Fruit fly (Drosophila melanogaster) whole organism, adult: ENCODE data around the gene Hacd1.

Experiments
- CG11617 ChIP-seq: fragments of 200-800 bp; sonication (Bioruptor generic); optimal IDR thresholded peaks from 2 replicates; lab custom pipeline; 2017; ENCODE audit warnings: mild to moderate bottlenecking, missing biosample characterization, missing genetic modification reagents, missing genetic modification characterization
- CG12768 ChIP-seq: fragments of 200-800 bp; sonication (Bioruptor generic); optimal IDR thresholded peaks from 2 replicates; lab custom pipeline; 2017; ENCODE audit warnings: missing biosample characterization, missing genetic modification characterization, mild to moderate bottlenecking, moderate library complexity, missing genetic modification reagents
- CG14711 ChIP-seq: fragments of 200-800 bp; sonication (Bioruptor generic); optimal IDR thresholded peaks from 2 replicates; lab custom pipeline; 2018; ENCODE audit warnings: missing biosample characterization, mild to moderate bottlenecking, missing genetic modification characterization, moderate library complexity
- CG1620 ChIP-seq: fragments of 200-800 bp; sonication (Bioruptor generic); optimal IDR thresholded peaks from 2 replicates; lab custom pipeline; 2016; ENCODE audit warnings: missing biosample characterization, missing genetic modification characterization
- CG33017 ChIP-seq: fragments of 200-800 bp; sonication (Bioruptor generic); optimal IDR thresholded peaks from 2 replicates; lab custom pipeline; 2018; ENCODE audit warnings: missing biosample characterization, mild to moderate bottlenecking, missing genetic modification characterization, moderate library complexity
- CG5204 ChIP-seq: fragments of 200-800 bp; sonication (Bioruptor generic); optimal IDR thresholded peaks from 2 replicates; lab custom pipeline; 2016; ENCODE audit warnings: missing biosample characterization, missing genetic modification characterization
- CG7045 ChIP-seq: fragments of 200-800 bp; sonication (Bioruptor generic); optimal IDR thresholded peaks from 2 replicates; lab custom pipeline; 2017; ENCODE audit warnings: missing biosample characterization, mild to moderate bottlenecking, missing genetic modification characterization
- CG7101 ChIP-seq: fragments of 200-800 bp; sonication (Bioruptor generic); optimal IDR thresholded peaks from 2 replicates; lab custom pipeline; 2018; ENCODE audit warnings: missing biosample characterization, mild to moderate bottlenecking, missing genetic modification characterization, moderate library complexity
- Clk ChIP-seq: fragments of 200-800 bp; sonication (Bioruptor generic); optimal IDR thresholded peaks from 2 replicates; lab custom pipeline; 2017; ENCODE audit warnings: missing biosample characterization, missing genetic modification characterization
- Crg-1 ChIP-seq: fragments of 200-800 bp; sonication (Bioruptor generic); optimal IDR thresholded peaks from 2 replicates; lab custom pipeline; 2016; ENCODE audit warnings: missing biosample characterization, missing genetic modification characterization
- Hr96 ChIP-seq: fragments of 200-800 bp; sonication (Bioruptor generic); optimal IDR thresholded peaks from 2 replicates; lab custom pipeline; 2016; ENCODE audit warnings: missing biosample characterization, missing genetic modification characterization
- Mnt ChIP-seq: fragments of 200-800 bp; sonication (Bioruptor generic); optimal IDR thresholded peaks from 2 replicates; lab custom pipeline; 2016; ENCODE audit warnings: missing biosample characterization, mild to moderate bottlenecking, missing genetic modification characterization
- bab1 ChIP-seq: fragments of 200-800 bp; sonication (Bioruptor generic); optimal IDR thresholded peaks from 3 replicates; lab custom pipeline; 2019; ENCODE audit warnings: missing biosample characterization, mild to moderate bottlenecking, missing genetic modification characterization, moderate library complexity
- cic ChIP-seq: fragments of 200-800 bp; sonication (Bioruptor generic); optimal IDR thresholded peaks from 2 replicates; lab custom pipeline; 2017; ENCODE audit warnings: missing biosample characterization, mild to moderate bottlenecking, missing genetic modification characterization, moderate library complexity
- cnc ChIP-seq, 2 experiments: fragments of >200 bp; optimal IDR thresholded peaks; 2 replicates each; lab custom pipeline; 2017
- kay ChIP-seq: fragments of 200-800 bp; sonication (Bioruptor generic); peaks from one replicate; lab custom pipeline; 2016; ENCODE audit warnings: missing biosample characterization, missing genetic modification characterization, borderline replicate concordance
- ovo ChIP-seq: fragments of 200-800 bp; sonication (Bioruptor generic); optimal IDR thresholded peaks from 2 replicates; lab custom pipeline; 2016; ENCODE audit warnings: missing biosample characterization, missing genetic modification characterization
- pad ChIP-seq: fragments of 200-800 bp; sonication (Bioruptor generic); optimal IDR thresholded peaks from 3 replicates; lab custom pipeline; 2017; ENCODE audit warnings: missing biosample characterization, missing genetic modification characterization, mild to moderate bottlenecking, moderate library complexity, missing genetic modification reagents
- tj ChIP-seq: fragments of 200-800 bp; sonication (Bioruptor generic); optimal IDR thresholded peaks from 3 replicates; lab custom pipeline; 2017; ENCODE audit warnings: missing biosample characterization, mild to moderate bottlenecking, missing genetic modification characterization, moderate library complexity
- toe ChIP-seq: fragments of 200-800 bp; sonication (Bioruptor generic); optimal IDR thresholded peaks from 2 replicates; lab custom pipeline; 2016; ENCODE audit warnings: missing biosample characterization, missing genetic modification characterization

Hacd1 gene

DNA sequence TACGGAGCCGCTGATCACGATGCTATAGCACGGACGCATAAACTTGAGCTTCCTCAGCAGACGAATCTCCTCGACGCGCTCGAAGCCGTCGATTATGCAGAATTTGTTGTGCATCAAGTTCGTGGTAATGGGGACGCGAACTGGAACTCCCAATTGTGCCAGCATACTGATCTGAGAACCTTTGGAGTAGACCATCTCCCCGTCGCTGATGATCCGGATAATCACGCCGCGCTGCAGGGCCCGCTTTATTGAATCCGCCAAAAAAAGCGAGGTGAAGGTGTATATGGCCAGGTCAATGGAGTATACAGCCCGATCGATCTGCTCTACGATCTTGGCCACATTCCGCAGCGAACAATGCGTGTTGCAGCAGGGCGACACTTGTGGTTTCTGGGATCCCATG, 12.9 kb downstream of the Hacd1 start:
- TF ChIP-seq CG7045 (GFP tag; lab: Kevin White, UChicago) (no peak), Clk (GFP tag; lab: Kevin White, UChicago) (no peak)

DNA sequence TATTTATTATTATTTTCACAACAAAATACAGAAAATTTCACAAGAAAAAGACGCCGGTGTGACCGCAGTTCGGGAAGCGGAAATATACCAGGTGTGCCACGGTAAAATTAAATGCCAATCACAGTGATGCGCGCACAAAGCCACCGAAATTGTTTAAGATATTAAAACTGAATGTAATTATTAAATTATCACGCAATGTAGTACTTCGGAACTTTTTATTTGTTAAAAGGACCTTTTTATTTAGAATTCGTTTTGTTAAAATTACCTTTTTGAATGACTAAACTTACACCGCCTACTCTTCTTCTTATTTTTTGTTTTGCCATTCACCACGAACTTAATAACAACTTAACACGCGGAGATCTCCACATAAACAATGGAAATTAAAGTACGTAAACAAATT, 14.1 kb downstream of the Hacd1 start, which contains the start of the genes CG6686 and CG34163:
CG6686 (minus strand) TSS at position 95 of the 400 bp plus-strand sequence.
CG34163 (plus strand) TSS at position 326 of the 400 bp plus-strand sequence.
- TF ChIP-seq CG33017 (tag; lab: Kevin White, UChicago) (no peak), bab1 (GFP tag; lab: Kevin White, UChicago) (peak; percentile 76), ovo (peak; percentile 7), cic (GFP tag; lab: Kevin White, UChicago) (no peak), Crg-1 (peak; percentile 27), CG5204 (no peak), CG7101 (peak; percentile 48), CG14711 (tag; lab: Kevin White, UChicago) (peak; percentile 50), CG11617 (GFP tag; lab: Kevin White, UChicago) (peak; percentile 66), Mnt (GFP tag; lab: Kevin White, UChicago) (peak; percentile 91), kay (GFP tag; lab: Kevin White, UChicago) (no peak), Hr96 (GFP tag; lab: Kevin White, UChicago) (no peak), CG1620 (peak; percentile 64), tj (GFP tag; lab: Kevin White, UChicago) (peak; percentile 42)

DNA sequence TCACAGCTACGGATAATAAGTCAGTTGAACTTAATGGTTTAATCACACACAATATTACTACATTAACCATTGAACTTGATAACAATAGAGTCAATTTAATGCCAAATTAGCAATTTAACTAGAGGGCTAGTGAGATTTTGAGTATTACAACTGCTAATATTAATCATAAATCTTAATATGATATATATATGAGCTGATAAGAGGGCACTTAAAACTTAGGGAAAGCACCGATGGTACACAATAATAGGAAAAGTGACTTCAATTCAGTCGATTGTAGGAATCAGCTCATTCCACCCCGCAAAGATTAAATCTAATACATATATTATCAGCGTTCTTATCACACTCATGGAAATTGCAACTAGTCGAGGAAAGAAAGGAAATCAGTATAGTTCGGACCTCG, 20.9 kb downstream of the Hacd1 start, which contains the start of gene CG16965:
CG16965 (plus strand) TSS at position 382 of the 400 bp plus-strand sequence.
- TF ChIP-seq cic (GFP tag; lab: Kevin White, UChicago) (peak; percentile 64), CG7101 (no peak), CG7045 (GFP tag; lab: Kevin White, UChicago) (no peak), CG12768 (GFP tag; lab: Kevin White, UChicago) (no peak), ovo (no peak), cnc (optimal IDR thresholded peaks at IDR 0.05; lab: Kevin White, UChicago) (no peak), CG11617 (GFP tag; lab: Kevin White, UChicago) (no peak)

DNA sequence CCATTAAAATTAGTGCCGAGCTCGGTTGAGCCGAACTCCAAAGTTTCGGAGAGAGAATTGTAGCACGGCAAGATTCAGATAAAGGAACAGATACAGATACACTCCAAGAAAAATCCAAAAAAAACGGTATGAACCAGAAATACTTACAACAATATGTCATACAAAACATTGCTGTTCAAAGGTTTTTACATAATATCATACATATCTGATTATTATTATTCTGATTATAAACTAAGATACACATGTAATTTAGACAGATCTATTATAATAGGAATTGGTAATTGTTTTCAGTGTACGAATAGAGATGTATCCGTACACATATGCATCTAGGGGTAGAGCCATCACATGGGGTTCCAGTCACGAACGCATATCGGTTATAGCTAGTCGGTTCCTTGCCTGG, 22.0 kb downstream of the Hacd1 start:
- TF ChIP-seq Hr96 (GFP tag; lab: Kevin White, UChicago) (no peak), CG33017 (tag; lab: Kevin White, UChicago) (no peak), Clk (GFP tag; lab: Kevin White, UChicago) (no peak)

DNA sequence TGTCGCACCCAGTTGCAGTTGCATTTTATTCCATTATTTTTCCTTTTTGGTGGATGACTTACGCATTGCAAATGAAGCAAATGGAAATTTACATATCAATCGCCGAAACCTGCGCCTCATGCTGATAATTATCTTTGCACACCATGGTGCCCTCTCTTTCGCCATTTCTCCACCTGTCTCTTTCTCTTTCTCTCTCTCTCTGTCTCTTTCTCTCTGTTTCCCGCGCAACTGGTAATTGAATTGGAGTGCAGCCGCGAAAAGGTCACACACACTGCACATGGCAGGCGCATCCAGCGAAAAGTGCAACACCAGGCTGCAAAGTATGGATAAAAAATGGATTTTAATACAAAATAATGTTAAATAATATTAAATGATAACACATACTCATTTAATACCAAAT, 24.3 kb downstream of the Hacd1 start:
- no peak for TF ChIP-seq cnc (optimal IDR thresholded peaks at IDR 0.05; lab: Kevin White, UChicago)

DNA sequence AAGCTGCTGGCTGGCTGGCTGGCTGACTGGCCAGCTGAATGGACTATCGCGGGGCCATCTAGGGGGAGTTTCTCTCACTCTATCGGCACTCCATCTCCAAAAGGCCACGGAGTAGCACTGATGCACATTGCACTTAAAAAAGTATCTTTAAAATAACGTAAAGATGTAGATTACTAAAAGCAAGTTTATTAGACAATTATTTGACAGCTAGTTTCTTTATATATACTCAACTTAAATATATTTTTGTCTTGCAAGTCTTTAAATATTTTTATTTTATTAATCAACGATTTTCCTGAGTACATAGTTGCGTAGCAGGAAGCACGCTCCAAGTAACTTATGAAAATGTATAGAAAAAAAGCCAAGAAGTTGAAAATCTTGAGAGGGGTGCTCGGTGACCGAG, 25.1 kb downstream of the Hacd1 start:
- no peak for TF ChIP-seq CG33017 (tag; lab: Kevin White, UChicago)
- no peak for TF ChIP-seq tj (GFP tag; lab: Kevin White, UChicago)
- no peak for TF ChIP-seq Hr96 (GFP tag; lab: Kevin White, UChicago)
- no peak for TF ChIP-seq CG12768 (GFP tag; lab: Kevin White, UChicago)
- TF ChIP-seq pad (GFP tag; lab: Kevin White, UChicago): no peak
- TF ChIP-seq ovo: no peak
- no peak for TF ChIP-seq toe
- no peak for TF ChIP-seq kay (GFP tag; lab: Kevin White, UChicago)
- no peak for TF ChIP-seq CG11617 (GFP tag; lab: Kevin White, UChicago)
- no peak for TF ChIP-seq cic (GFP tag; lab: Kevin White, UChicago)
- TF ChIP-seq CG7045 (GFP tag; lab: Kevin White, UChicago): no peak
- no peak for TF ChIP-seq CG7101
- TF ChIP-seq cnc (optimal IDR thresholded peaks at IDR 0.05; lab: Kevin White, UChicago): no peak

DNA sequence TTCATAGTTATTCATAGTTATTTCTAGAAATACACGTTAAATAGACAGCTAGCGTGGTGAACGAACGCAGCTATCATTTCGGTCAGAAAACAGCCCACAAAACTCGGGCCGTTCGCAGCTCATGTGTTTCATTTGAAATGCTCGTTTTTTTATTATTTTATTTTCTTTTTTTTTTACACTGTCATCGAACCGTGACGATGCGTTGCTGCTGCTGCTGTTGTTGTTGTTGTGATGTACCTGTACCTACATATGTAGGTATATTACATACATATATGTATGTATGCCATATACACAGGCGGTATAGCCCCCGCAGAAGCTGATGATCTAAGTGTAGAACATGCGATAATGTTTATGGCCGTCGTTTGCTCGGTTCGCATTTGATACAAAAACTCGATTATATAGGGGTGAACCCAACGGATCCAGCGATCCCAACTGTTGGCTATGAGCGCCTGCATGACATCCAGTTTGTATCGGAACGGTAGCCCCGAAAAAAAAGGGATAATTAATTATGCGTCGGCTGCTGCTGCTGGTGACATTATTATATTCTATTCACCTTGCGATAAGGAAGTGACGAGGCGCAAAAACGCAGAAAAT, 28.8 kb downstream of the Hacd1 start:
- TF ChIP-seq cnc (optimal IDR thresholded peaks at IDR 0.05; lab: Kevin White, UChicago) (no peak), pad (GFP tag; lab: Kevin White, UChicago) (no peak), Mnt (GFP tag; lab: Kevin White, UChicago) (no peak), Hr96 (GFP tag; lab: Kevin White, UChicago) (no peak), ovo (no peak), Clk (GFP tag; lab: Kevin White, UChicago) (no peak), CG5204 (no peak), Crg-1 (no peak), toe (no peak), CG11617 (GFP tag; lab: Kevin White, UChicago) (no peak), CG14711 (tag; lab: Kevin White, UChicago) (no peak), CG1620 (no peak), CG12768 (GFP tag; lab: Kevin White, UChicago) (no peak)
